Worm (Caenorhabditis elegans): ENCODE measurements around the gene Y75B12B.1.

The Y75B12B.1 gene

ce11 chrV:15187083-15188057, 2.9 kb downstream of the Y75B12B.1 start, which contains the start of the genes cyn-7 and bath-36:
TSS of gene cyn-7 (minus strand) at chrV:15187378.
TSS of gene bath-36 (plus strand) at chrV:15187888.
- TF ChIP-seq ceh-16 (tag; optimal IDR thresholded peaks at IDR 0.05) (no peak), skn-1 (tag; optimal IDR thresholded peaks at IDR 0.05) (no peak), nhr-25 (tag; optimal IDR thresholded peaks at IDR 0.05) (peak; percentile 79), nhr-43 (tag; optimal IDR thresholded peaks at IDR 0.05; ENCODE audit: poor library complexity, severe bottlenecking) (peak; percentile 76), hmg-11 (tag; optimal IDR thresholded peaks at IDR 0.05) (peak; percentile 68), nhr-23 (tag; optimal IDR thresholded peaks at IDR 0.05) (peak; percentile 74), ceh-28 (tag; optimal IDR thresholded peaks at IDR 0.05) (peak; percentile 47), lsy-12 (tag; optimal IDR thresholded peaks at IDR 0.05) (peak; percentile 69), R02D3.7 (tag; optimal IDR thresholded peaks at IDR 0.05) (peak; percentile 7), snpc-4 (tag; optimal IDR thresholded peaks at IDR 0.05) (peak; percentile 59), nfya-1 (tag; optimal IDR thresholded peaks at IDR 0.05; ENCODE audit: insufficient read depth) (peak; percentile 74), pha-4 (tag; optimal IDR thresholded peaks at IDR 0.05) (peak; percentile 97), egl-27 (tag; optimal IDR thresholded peaks at IDR 0.05) (peak; percentile 49), tbx-2 (tag; optimal IDR thresholded peaks at IDR 0.05) (peak; percentile 68), nhr-28 (tag; optimal IDR thresholded peaks at IDR 0.05) (no peak), pqm-1 (tag; optimal IDR thresholded peaks at IDR 0.05) (peak; percentile 73), nhr-77 (tag; optimal IDR thresholded peaks at IDR 0.05) (peak; percentile 0), lin-15B (tag; optimal IDR thresholded peaks at IDR 0.05) (peak; percentile 85), elt-2 (tag; optimal IDR thresholded peaks at IDR 0.05) (peak; percentile 92), elt-3 (tag; optimal IDR thresholded peaks at IDR 0.05) (no peak), daf-12 (tag; optimal IDR thresholded peaks at IDR 0.05) (no peak), nhr-76 (tag; optimal IDR thresholded peaks at IDR 0.05) (no peak), egl-5 (tag; optimal IDR thresholded peaks at IDR 0.05) (peak; percentile 51), jun-1 (tag; optimal IDR thresholded peaks at IDR 0.05) (peak; percentile 86)

DNA sequence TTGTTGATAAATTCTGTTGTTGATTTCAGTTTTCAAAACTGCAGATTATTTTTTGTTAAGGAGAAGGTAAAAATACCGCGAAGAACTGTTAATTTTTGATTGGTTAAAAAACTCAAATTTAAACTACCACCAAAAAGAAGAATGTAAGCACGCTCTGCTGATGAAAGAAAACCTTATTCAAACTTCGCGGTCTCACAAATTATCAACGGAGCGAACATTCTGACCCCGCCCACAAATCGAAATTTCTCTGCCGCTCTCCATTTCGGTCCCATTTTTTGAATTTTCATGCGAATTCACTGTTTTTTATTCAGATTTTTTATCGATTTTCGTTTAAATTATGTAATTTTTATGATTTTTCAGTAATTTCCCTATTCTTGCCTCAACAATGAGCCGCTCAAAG, 5.1 kb downstream of the Y75B12B.1 start, which contains the start of gene cyn-3:
Gene cyn-3 (plus strand): TSS at position 361 of the 400 bp plus-strand sequence.
- TF ChIP-seq R02D3.7 (tag; optimal IDR thresholded peaks at IDR 0.05) (peak; percentile 77), ztf-4 (tag; optimal IDR thresholded peaks at IDR 0.05) (no peak), elt-3 (tag; optimal IDR thresholded peaks at IDR 0.05) (no peak), mml-1 (tag; optimal IDR thresholded peaks at IDR 0.05) (no peak), ceh-82 (tag; optimal IDR thresholded peaks at IDR 0.05) (no peak), elt-2 (tag; optimal IDR thresholded peaks at IDR 0.05) (peak; percentile 55), nhr-43 (tag; optimal IDR thresholded peaks at IDR 0.05; ENCODE audit: poor library complexity, severe bottlenecking) (peak; percentile 80), unc-39 (tag; optimal IDR thresholded peaks at IDR 0.05) (no peak), tbx-2 (tag; optimal IDR thresholded peaks at IDR 0.05) (peak; percentile 23), ztf-11 (tag; optimal IDR thresholded peaks at IDR 0.05) (no peak), egl-5 (tag; optimal IDR thresholded peaks at IDR 0.05) (peak; percentile 70), snpc-4 (tag; optimal IDR thresholded peaks at IDR 0.05) (peak; percentile 86), egl-27 (tag; optimal IDR thresholded peaks at IDR 0.05) (peak; percentile 38), zag-1 (tag; optimal IDR thresholded peaks at IDR 0.05) (no peak), elt-1 (tag; optimal IDR thresholded peaks at IDR 0.05) (peak; percentile 58), sea-2 (GFP tag; optimal IDR thresholded peaks at IDR 0.05) (no peak), nhr-237 (tag; optimal IDR thresholded peaks at IDR 0.05) (no peak), aly-2 (tag; optimal IDR thresholded peaks at IDR 0.05) (no peak), nhr-67 (tag; optimal IDR thresholded peaks at IDR 0.05) (no peak), lsy-12 (tag; optimal IDR thresholded peaks at IDR 0.05) (peak; percentile 63), jun-1 (tag; optimal IDR thresholded peaks at IDR 0.05) (peak; percentile 73), nhr-77 (tag; optimal IDR thresholded peaks at IDR 0.05) (no peak), nfya-1 (tag; optimal IDR thresholded peaks at IDR 0.05; ENCODE audit: insufficient read depth) (peak; percentile 93), ama-1 (optimal IDR thresholded peaks at IDR 0.05) (peak; percentile 69), nhr-76 (tag; optimal IDR thresholded peaks at IDR 0.05) (no peak), mdl-1 (tag; optimal IDR thresholded peaks at IDR 0.05) (no peak), nhr-12 (tag; optimal IDR thresholded peaks at IDR 0.05) (no peak), pha-4 (tag; optimal IDR thresholded peaks at IDR 0.05) (peak; percentile 98), ZK546.5 (tag; optimal IDR thresholded peaks at IDR 0.05) (no peak), lin-15B (tag; optimal IDR thresholded peaks at IDR 0.05) (peak; percentile 98), fos-1 (tag; optimal IDR thresholded peaks at IDR 0.05) (no peak), eor-1 (tag; optimal IDR thresholded peaks at IDR 0.05) (no peak), fkh-10 (GFP tag; optimal IDR thresholded peaks at IDR 0.05) (peak; percentile 35), ceh-16 (tag; optimal IDR thresholded peaks at IDR 0.05) (no peak), hmg-11 (tag; optimal IDR thresholded peaks at IDR 0.05) (peak; percentile 65), fkh-2 (tag; optimal IDR thresholded peaks at IDR 0.05) (no peak), nhr-23 (tag; optimal IDR thresholded peaks at IDR 0.05) (peak; percentile 97), nhr-11 (tag; optimal IDR thresholded peaks at IDR 0.05) (no peak), pqm-1 (tag; optimal IDR thresholded peaks at IDR 0.05) (peak; percentile 58), skn-1 (tag; optimal IDR thresholded peaks at IDR 0.05) (peak; percentile 91), nhr-25 (tag; optimal IDR thresholded peaks at IDR 0.05) (peak; percentile 86), ceh-28 (tag; optimal IDR thresholded peaks at IDR 0.05) (peak; percentile 79), unc-62 (GFP tag; optimal IDR thresholded peaks at IDR 0.05) (no peak), lin-39 (tag; optimal IDR thresholded peaks at IDR 0.05) (peak; percentile 71), nhr-28 (tag; optimal IDR thresholded peaks at IDR 0.05) (no peak)

All from whole organism, L3 larva.